Fruit fly (Drosophila melanogaster) whole organism, prepupa: ENCODE results near the gene Agpat2.

ENCODE experiments used
- Blimp-1 ChIP-seq: fragments of 200-800 bp; sonication (Bioruptor generic); optimal IDR thresholded peaks from 3 replicates; lab custom pipeline; 2017; ENCODE audit warnings: missing biosample characterization, missing genetic modification characterization, mild to moderate bottlenecking, moderate library complexity, missing genetic modification reagents
- CG10631 ChIP-seq: fragments of 200-800 bp; sonication (Bioruptor generic); optimal IDR thresholded peaks from 2 replicates; lab custom pipeline; 2016; ENCODE audit warnings: missing biosample characterization, missing genetic modification characterization
- CG11294 ChIP-seq: fragments of 200-800 bp; sonication (Bioruptor generic); IDR thresholded peaks from 2 replicates; pipeline ENCODE4 v1.3.6; 2022; ENCODE audit warnings: missing biosample characterization, missing genetic modification characterization
- CG11762 ChIP-seq: fragments of 200-800 bp; sonication (Bioruptor generic); optimal IDR thresholded peaks from 3 replicates; lab custom pipeline; 2016; ENCODE audit warnings: missing biosample characterization, missing genetic modification characterization; ENCODE audit not compliant: insufficient read depth
- CG11902 ChIP-seq: fragments of 200-800 bp; sonication (Bioruptor generic); optimal IDR thresholded peaks from 3 replicates; lab custom pipeline; 2016; ENCODE audit warnings: missing biosample characterization, missing genetic modification characterization
- CG15336 ChIP-seq: fragments of 200-800 bp; sonication (Bioruptor generic); IDR thresholded peaks from 2 replicates; pipeline ENCODE4 v1.3.6; 2022; ENCODE audit warnings: missing biosample characterization, missing genetic modification characterization
- CG1621 ChIP-seq: fragments of 200-800 bp; sonication (Bioruptor generic); optimal IDR thresholded peaks from 3 replicates; lab custom pipeline; 2018; ENCODE audit warnings: missing biosample characterization, mild to moderate bottlenecking, missing genetic modification characterization
- CG16779 ChIP-seq: fragments of 200-800 bp; sonication (Bioruptor generic); optimal IDR thresholded peaks from 3 replicates; lab custom pipeline; 2017; ENCODE audit warnings: missing biosample characterization, mild to moderate bottlenecking, missing genetic modification characterization
- CG3032 ChIP-seq: fragments of 200-800 bp; optimal IDR thresholded peaks from 2 replicates; lab custom pipeline; 2019; ENCODE audit warnings: missing biosample characterization, mild to moderate bottlenecking, missing genetic modification characterization, moderate library complexity
- CG31627 ChIP-seq: fragments of 200-800 bp; sonication (Bioruptor generic); optimal IDR thresholded peaks from 3 replicates; lab custom pipeline; 2016; ENCODE audit warnings: missing biosample characterization, missing genetic modification characterization
- CG32006 ChIP-seq: fragments of 200-800 bp; sonication (Bioruptor generic); optimal IDR thresholded peaks from 3 replicates; lab custom pipeline; 2017; ENCODE audit warnings: missing biosample characterization, mild to moderate bottlenecking, missing genetic modification characterization
- CG34406 ChIP-seq: fragments of 200-800 bp; sonication (Bioruptor generic); optimal IDR thresholded peaks from 3 replicates; lab custom pipeline; 2016; ENCODE audit warnings: missing biosample characterization, missing genetic modification characterization
- CG6276 ChIP-seq: fragments of 200-800 bp; sonication (Bioruptor generic); optimal IDR thresholded peaks from 2 replicates; lab custom pipeline; 2017; ENCODE audit warnings: missing biosample characterization, mild to moderate bottlenecking, missing genetic modification characterization
- CG6792 ChIP-seq: fragments of 200-800 bp; sonication (Bioruptor generic); optimal IDR thresholded peaks from 3 replicates; lab custom pipeline; 2016; ENCODE audit warnings: missing biosample characterization, missing genetic modification characterization
- CG6854 ChIP-seq: fragments of 200-800 bp; sonication (Bioruptor generic); optimal IDR thresholded peaks from 2 replicates; lab custom pipeline; 2017; ENCODE audit warnings: missing biosample characterization, mild to moderate bottlenecking, missing genetic modification characterization
- CG7368 ChIP-seq: fragments of 200-800 bp; sonication (Bioruptor generic); optimal IDR thresholded peaks from 3 replicates; lab custom pipeline; 2016; ENCODE audit warnings: missing biosample characterization, missing genetic modification characterization
- CG8119 ChIP-seq: fragments of 200-800 bp; sonication (Bioruptor generic); IDR thresholded peaks from 3 replicates; pipeline ENCODE4 v1.3.6; 2022; ENCODE audit warnings: missing biosample characterization, missing genetic modification characterization
- CG8632 ChIP-seq: fragments of 200-800 bp; sonication (Bioruptor generic); optimal IDR thresholded peaks from 3 replicates; lab custom pipeline; 2016; ENCODE audit warnings: missing biosample characterization, missing genetic modification characterization
- Eip75B ChIP-seq: fragments of 200-800 bp; sonication (Bioruptor generic); optimal IDR thresholded peaks from 3 replicates; lab custom pipeline; 2016; ENCODE audit warnings: missing biosample characterization, missing genetic modification characterization
- Eip78C ChIP-seq: fragments of 200-800 bp; sonication (Bioruptor generic); peaks from one replicate; lab custom pipeline; 2016; ENCODE audit warnings: missing biosample characterization, missing genetic modification characterization
- Eip93F ChIP-seq: fragments of 200-800 bp; sonication (Bioruptor generic); optimal IDR thresholded peaks from 2 replicates; lab custom pipeline; 2016; ENCODE audit warnings: missing biosample characterization, mild to moderate bottlenecking, missing genetic modification characterization
- Ets21C ChIP-seq: fragments of 200-800 bp; sonication (Bioruptor generic); optimal IDR thresholded peaks from 3 replicates; lab custom pipeline; 2016; ENCODE audit warnings: missing biosample characterization, missing genetic modification characterization
- Ets96B ChIP-seq: fragments of 200-800 bp; optimal IDR thresholded peaks from 2 replicates; lab custom pipeline; 2019; ENCODE audit warnings: missing biosample characterization, mild to moderate bottlenecking, missing genetic modification characterization, moderate library complexity
- Gug ChIP-seq: fragments of 200-800 bp; sonication (Bioruptor generic); IDR thresholded peaks from 2 replicates; pipeline ENCODE4 v1.3.6; 2022; ENCODE audit warnings: missing biosample characterization, missing genetic modification characterization
- Hr38 ChIP-seq: sonication (Bioruptor generic); optimal IDR thresholded peaks from 2 replicates; lab custom pipeline; 2016; ENCODE audit warnings: missing biosample characterization, missing genetic modification characterization
- Hr39 ChIP-seq: fragments of 200-800 bp; sonication (Bioruptor generic); optimal IDR thresholded peaks from 2 replicates; lab custom pipeline; 2016; ENCODE audit warnings: missing biosample characterization, missing genetic modification characterization
- Hr4 ChIP-seq: fragments of 200-800 bp; sonication (Bioruptor generic); optimal IDR thresholded peaks from 3 replicates; lab custom pipeline; 2016; ENCODE audit warnings: missing biosample characterization, missing genetic modification characterization
- Lpt ChIP-seq: fragments of 200-800 bp; sonication (Bioruptor generic); optimal IDR thresholded peaks from 3 replicates; lab custom pipeline; 2016; ENCODE audit warnings: missing biosample characterization, missing genetic modification characterization
- Met ChIP-seq: fragments of 200-800 bp; sonication (Bioruptor generic); optimal IDR thresholded peaks from 3 replicates; lab custom pipeline; 2016; ENCODE audit warnings: missing biosample characterization, missing genetic modification characterization
- OdsH ChIP-seq: fragments of 200-800 bp; sonication (Bioruptor generic); optimal IDR thresholded peaks from 3 replicates; lab custom pipeline; 2016; ENCODE audit warnings: missing biosample characterization, missing genetic modification characterization
- Smox ChIP-seq: fragments of 200-800 bp; sonication (Bioruptor generic); optimal IDR thresholded peaks from 3 replicates; lab custom pipeline; 2016; ENCODE audit warnings: missing biosample characterization, missing genetic modification characterization
- Sox102F ChIP-seq: fragments of 200-800 bp; sonication (Bioruptor generic); optimal IDR thresholded peaks from 2 replicates; lab custom pipeline; 2016; ENCODE audit warnings: missing biosample characterization, mild to moderate bottlenecking, missing genetic modification characterization
- Sox14 ChIP-seq: fragments of 200-800 bp; sonication (Bioruptor generic); optimal IDR thresholded peaks from 3 replicates; lab custom pipeline; 2016; ENCODE audit warnings: missing biosample characterization, missing genetic modification characterization
- Sox15 ChIP-seq: fragments of 200-800 bp; sonication (Bioruptor generic); optimal IDR thresholded peaks from 3 replicates; lab custom pipeline; 2016; ENCODE audit warnings: missing biosample characterization, missing genetic modification characterization
- achi ChIP-seq: fragments of 200-800 bp; sonication (Bioruptor generic); optimal IDR thresholded peaks from 3 replicates; lab custom pipeline; 2016; ENCODE audit warnings: missing biosample characterization, missing genetic modification characterization
- acj6 ChIP-seq: fragments of 200-800 bp; sonication (Bioruptor generic); optimal IDR thresholded peaks from 3 replicates; lab custom pipeline; 2016; ENCODE audit warnings: missing biosample characterization, missing genetic modification characterization
- cyc ChIP-seq: fragments of 200-800 bp; sonication (Bioruptor generic); optimal IDR thresholded peaks from 3 replicates; lab custom pipeline; 2016; ENCODE audit warnings: missing biosample characterization, missing genetic modification characterization
- dac ChIP-seq: fragments of 200-800 bp; sonication (Bioruptor generic); optimal IDR thresholded peaks from 2 replicates; lab custom pipeline; 2017; ENCODE audit warnings: missing biosample characterization, mild to moderate bottlenecking, missing genetic modification characterization
- dsx ChIP-seq: fragments of 200-800 bp; optimal IDR thresholded peaks from 3 replicates; lab custom pipeline; 2019; ENCODE audit warnings: missing biosample characterization, mild to moderate bottlenecking, missing genetic modification characterization, moderate library complexity; ENCODE audit not compliant: poor library complexity, severe bottlenecking
- eg ChIP-seq: fragments of 200-800 bp; sonication (Bioruptor generic); IDR thresholded peaks from 3 replicates; pipeline ENCODE4 v1.3.6; 2022; ENCODE audit warnings: missing biosample characterization, missing genetic modification characterization
- fd59A ChIP-seq: fragments of 200-800 bp; sonication (Bioruptor generic); optimal IDR thresholded peaks from 2 replicates; lab custom pipeline; 2017; ENCODE audit warnings: missing biosample characterization, mild to moderate bottlenecking, missing genetic modification characterization, missing genetic modification reagents
- fd85E ChIP-seq: fragments of 200-800 bp; sonication (Bioruptor generic); optimal IDR thresholded peaks from 3 replicates; lab custom pipeline; 2016; ENCODE audit warnings: missing biosample characterization, missing genetic modification characterization
- fkh ChIP-seq: fragments of 200-800 bp; sonication (Bioruptor generic); optimal IDR thresholded peaks from 3 replicates; lab custom pipeline; 2017; ENCODE audit warnings: missing biosample characterization, mild to moderate bottlenecking, missing genetic modification characterization, moderate library complexity
- lz ChIP-seq: fragments of 200-800 bp; sonication (Bioruptor generic); optimal IDR thresholded peaks from 3 replicates; lab custom pipeline; 2016; ENCODE audit warnings: missing biosample characterization, missing genetic modification characterization
- net ChIP-seq: fragments of 200-800 bp; sonication (Bioruptor generic); optimal IDR thresholded peaks from 3 replicates; lab custom pipeline; 2016; ENCODE audit warnings: missing biosample characterization, missing genetic modification characterization
- pdm3 ChIP-seq: fragments of 200-800 bp; sonication (Bioruptor generic); optimal IDR thresholded peaks from 3 replicates; lab custom pipeline; 2016; ENCODE audit warnings: missing biosample characterization, missing genetic modification characterization
- salr ChIP-seq, 2 experiments: fragments of 200-800 bp; sonication (Bioruptor generic); optimal IDR thresholded peaks; 3 replicates each; lab custom pipeline; 2016 to 2018; ENCODE audit warnings: missing biosample characterization in 2 of 2, missing genetic modification characterization in 2 of 2, mild to moderate bottlenecking in 1 of 2
- ss ChIP-seq, 2 experiments: fragments of 200-800 bp; sonication (Bioruptor generic); optimal IDR thresholded peaks; 2 replicates in 1 of 2; 3 replicates in 1 of 2; lab custom pipeline; 2017 to 2018; ENCODE audit warnings: mild to moderate bottlenecking in 2 of 2, missing biosample characterization in 2 of 2, missing genetic modification characterization in 2 of 2, moderate library complexity in 1 of 2
- svp ChIP-seq: fragments of 200-800 bp; sonication (Bioruptor generic); peaks from one replicate; lab custom pipeline; 2016; ENCODE audit warnings: missing biosample characterization, missing genetic modification characterization
- topi ChIP-seq: fragments of 200-800 bp; sonication (Bioruptor generic); optimal IDR thresholded peaks from 3 replicates; lab custom pipeline; 2016; ENCODE audit warnings: missing biosample characterization, missing genetic modification characterization

Agpat2 gene

DNA sequence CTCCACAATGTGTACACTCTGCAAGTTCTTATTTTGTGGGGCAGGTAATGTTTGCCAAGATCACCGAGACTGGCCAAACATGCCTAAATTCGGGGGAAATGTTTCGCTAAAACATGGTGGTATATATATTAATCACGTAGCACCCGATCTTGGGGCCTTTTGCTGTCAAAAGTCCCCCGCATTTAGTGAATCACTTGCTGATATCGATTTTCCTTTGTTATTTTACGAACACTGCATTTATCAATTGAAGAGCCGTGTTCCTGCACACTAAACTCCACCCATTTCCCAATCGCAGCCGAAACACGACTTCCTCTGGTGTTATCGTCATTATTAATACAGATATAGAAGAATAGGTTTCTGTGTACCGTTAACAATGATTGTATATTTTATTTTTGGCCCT is 42.1 kb downstream of the Agpat2 start:
- no peak for TF ChIP-seq CG3032
- TF ChIP-seq Lpt (GFP tag; lab: Kevin White, UChicago): no peak
- no peak for TF ChIP-seq CG15336 (GFP tag; lab: Robert Waterston, UW)

DNA sequence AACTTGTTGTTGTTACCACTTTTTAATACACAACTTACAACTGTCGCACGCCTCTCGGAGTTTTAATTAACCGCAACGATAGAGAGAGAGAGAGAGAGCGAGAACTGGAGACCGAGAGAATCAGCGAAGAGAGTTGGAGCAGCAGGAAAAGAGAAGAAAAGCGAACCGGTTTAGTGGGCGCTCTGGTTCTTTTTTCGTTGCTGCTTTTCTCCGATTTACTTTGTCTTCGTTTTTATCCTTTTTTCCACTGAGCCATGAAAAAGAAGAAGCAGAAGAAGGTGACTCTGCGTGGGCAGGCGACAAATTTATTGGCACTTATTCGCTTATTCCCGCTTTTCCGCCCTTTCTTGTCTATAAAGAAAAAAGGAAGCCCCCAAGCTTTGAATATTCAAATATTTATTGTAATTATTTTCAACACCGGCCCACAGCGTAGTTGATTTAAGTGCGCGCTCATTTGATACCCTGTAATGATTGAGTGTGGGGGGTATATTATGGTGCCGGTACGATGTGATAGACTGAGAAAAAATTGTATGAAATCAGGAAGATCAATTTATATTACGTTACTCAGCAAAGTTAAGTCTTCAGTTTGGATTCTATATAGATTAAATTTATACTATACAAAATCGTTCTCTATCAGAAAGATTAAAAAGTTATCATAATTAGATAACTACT is 43.4 kb downstream of the Agpat2 start:
- TF ChIP-seq Gug (GFP tag; lab: Robert Waterston, UW) (no peak), topi (GFP tag; lab: Kevin White, UChicago) (no peak), fd85E (GFP tag; lab: Kevin White, UChicago) (no peak), CG10631 (GFP tag; lab: Kevin White, UChicago) (peak; percentile 54), Ets96B (tag; lab: Kevin White, UChicago) (peak; percentile 37), ss (GFP tag; optimal IDR thresholded peaks at IDR 0.05; lab: Kevin White, UChicago) (peak; percentile 75 to 82), dac (no peak), CG11762 (GFP tag; lab: Kevin White, UChicago) (no peak), CG31627 (GFP tag; lab: Kevin White, UChicago) (peak; percentile 2), CG3032 (peak; percentile 27), CG11902 (GFP tag; lab: Kevin White, UChicago) (no peak), dsx (GFP tag; lab: Kevin White, UChicago) (peak; percentile 72), Smox (GFP tag; lab: Kevin White, UChicago) (peak; percentile 23), fd59A (GFP tag; lab: Kevin White, UChicago) (peak; percentile 9), OdsH (GFP tag; lab: Kevin White, UChicago) (peak; percentile 44), CG11294 (no peak), CG8632 (GFP tag; lab: Kevin White, UChicago) (peak; percentile 29), svp (GFP tag; lab: Kevin White, UChicago) (peak; percentile 72), CG6276 (no peak), Eip93F (GFP tag; lab: Kevin White, UChicago) (no peak), lz (GFP tag; lab: Kevin White, UChicago) (no peak), CG8119 (no peak), Sox102F (GFP tag; lab: Kevin White, UChicago) (no peak), CG1621 (tag; lab: Kevin White, UChicago) (peak; percentile 46), pdm3 (GFP tag; lab: Kevin White, UChicago) (peak; percentile 17), Ets21C (GFP tag; lab: Kevin White, UChicago) (no peak), Eip75B (GFP tag; lab: Kevin White, UChicago) (peak; percentile 15), CG16779 (no peak), Sox14 (peak; percentile 7), CG6854 (GFP tag; lab: Kevin White, UChicago) (no peak), salr (GFP tag; optimal IDR thresholded peaks at IDR 0.05; lab: Kevin White, UChicago) (no peak), net (GFP tag; lab: Kevin White, UChicago) (no peak), CG34406 (GFP tag; lab: Kevin White, UChicago) (no peak), Blimp-1 (GFP tag; lab: Kevin White, UChicago) (no peak), cyc (GFP tag; lab: Kevin White, UChicago) (no peak), CG7368 (GFP tag; lab: Kevin White, UChicago) (no peak), Met (peak; percentile 11), fkh (GFP tag; lab: Kevin White, UChicago) (no peak), CG32006 (GFP tag; lab: Kevin White, UChicago) (peak; percentile 63), acj6 (peak; percentile 14), CG6792 (GFP tag; lab: Kevin White, UChicago) (no peak), eg (GFP tag; lab: Robert Waterston, UW) (peak; percentile 7; the same call in 1 of the 3 replicates), Sox15 (no peak), Hr4 (GFP tag; lab: Kevin White, UChicago) (peak; percentile 35), Eip78C (GFP tag; lab: Kevin White, UChicago) (peak; percentile 67), Hr38 (GFP tag; lab: Kevin White, UChicago) (no peak), achi (peak; percentile 7), Hr39 (GFP tag; lab: Kevin White, UChicago) (no peak)
